Worm (Caenorhabditis elegans) whole organism, L2 larva: ENCODE results near the gene tiar-1.

Experiments used
- aly-2 ChIP-seq: fragments of 150-350 bp; optimal IDR thresholded peaks from 2 replicates; lab custom pipeline; 2014; ENCODE audit warnings: missing biosample characterization, missing genetic modification characterization
- ama-1 ChIP-seq: fragments of 150-350 bp; optimal IDR thresholded peaks from 2 replicates; lab custom pipeline; 2018; ENCODE audit warnings: inconsistent platforms
- elt-1 ChIP-seq: fragments of 150-350 bp; optimal IDR thresholded peaks from 2 replicates; lab custom pipeline; 2014; ENCODE audit warnings: missing biosample characterization, missing genetic modification characterization
- elt-3 ChIP-seq: sonication (generic microtip); optimal IDR thresholded peaks from 2 replicates; lab custom pipeline; 2017; ENCODE audit warnings: missing biosample characterization, missing genetic modification characterization
- nhr-11 ChIP-seq: fragments of 150-350 bp; optimal IDR thresholded peaks from 2 replicates; lab custom pipeline; 2014; ENCODE audit warnings: missing biosample characterization, missing genetic modification characterization
- nhr-237 ChIP-seq: fragments of 150-350 bp; optimal IDR thresholded peaks from 2 replicates; lab custom pipeline; 2014; ENCODE audit warnings: missing biosample characterization, missing genetic modification characterization
- nhr-25 ChIP-seq: fragments of 150-350 bp; sonication (generic microtip); optimal IDR thresholded peaks from 3 replicates; lab custom pipeline; 2014; ENCODE audit warnings: missing biosample characterization, missing genetic modification characterization

- TF ChIP-seq nhr-11 (no peak), nhr-237 (tag; lab: Kevin White, UChicago) (no peak), elt-1 (tag; lab: Kevin White, UChicago) (no peak), ama-1 (lab: Kevin White, UChicago) (no peak), nhr-25 (tag; lab: Kevin White, UChicago) (no peak), elt-3 (tag; lab: Kevin White, UChicago) (no peak), aly-2 (tag; lab: Kevin White, UChicago) (no peak)
These were observed 28.1 kb upstream of the tiar-1 start for ce11 chrII:5742767-5743166.
